Worm (Caenorhabditis elegans) whole organism, young adult: ENCODE measurements around the gene R03D7.2.

ENCODE experiments used
- B0336.3 ChIP-seq: fragments of 200-800 bp; sonication (Bioruptor generic); IDR thresholded peaks from 2 replicates; pipeline ENCODE4 v1.3.6; 2022; ENCODE audit warnings: missing genetic modification characterization, missing compliant biosample characterization
- D2030.7 ChIP-seq: fragments of 200-800 bp; sonication (Bioruptor generic); IDR thresholded peaks from 2 replicates; pipeline ENCODE4 v1.3.6; 2022; ENCODE audit warnings: missing genetic modification reagents, missing genetic modification characterization, missing compliant biosample characterization
- F33H1.4 ChIP-seq: fragments of 200-800 bp; sonication (Bioruptor generic); IDR thresholded peaks from 2 replicates; pipeline ENCODE4 v1.3.6; 2022; ENCODE audit warnings: missing genetic modification reagents, missing genetic modification characterization, missing compliant biosample characterization
- F55B11.4 ChIP-seq: sonication (generic microtip); optimal IDR thresholded peaks from 2 replicates; lab custom pipeline; 2016; ENCODE audit warnings: missing compliant biosample characterization, missing genetic modification characterization, borderline replicate concordance; ENCODE audit not compliant: insufficient read depth
- K11D2.4 ChIP-seq: fragments of 200-800 bp; sonication (Bioruptor generic); IDR thresholded peaks from 2 replicates; pipeline ENCODE4 v1.3.6; 2022; ENCODE audit warnings: missing genetic modification reagents, missing genetic modification characterization, missing compliant biosample characterization
- Y53G8AR.9 ChIP-seq: fragments of 200-800 bp; sonication (Bioruptor generic); conservative IDR thresholded peaks from 2 replicates; pipeline ENCODE4 v1.3.6; 2022; ENCODE audit warnings: missing genetic modification reagents, missing genetic modification characterization, missing compliant biosample characterization
- Y95B8A.8 ChIP-seq: fragments of 200-800 bp; sonication (Bioruptor generic); IDR thresholded peaks from 2 replicates; pipeline ENCODE4 v1.3.6; 2022; ENCODE audit warnings: missing genetic modification reagents, missing genetic modification characterization, missing compliant biosample characterization
- akir-1 ChIP-seq: fragments of 200-800 bp; sonication (Bioruptor generic); optimal IDR thresholded peaks from 2 replicates; lab custom pipeline; 2018; ENCODE audit warnings: mild to moderate bottlenecking, missing genetic modification characterization, moderate library complexity, missing compliant biosample characterization
- ama-1 ChIP-seq, 3 experiments: fragments of 150-350 bp in 1 of 3; sonication (generic microtip) in 2 of 3; optimal IDR thresholded peaks; 2 replicates each; lab custom pipeline; 2014 to 2018; ENCODE audit warnings: missing biosample characterization in 2 of 3, missing genetic modification characterization in 2 of 3, missing genetic modification reagents in 2 of 3
- aptf-2 ChIP-seq: fragments of 200-800 bp; sonication (Bioruptor generic); conservative IDR thresholded peaks from 2 replicates; pipeline ENCODE4 v1.3.6; 2022; ENCODE audit warnings: missing genetic modification reagents, missing genetic modification characterization, missing compliant biosample characterization
- aptf-3 ChIP-seq: fragments of 200-800 bp; sonication (Bioruptor generic); IDR thresholded peaks from 2 replicates; pipeline ENCODE4 v1.3.6; 2022; ENCODE audit warnings: missing genetic modification characterization, missing compliant biosample characterization
- athp-1 ChIP-seq: sonication (generic microtip); optimal IDR thresholded peaks from 2 replicates; lab custom pipeline; 2017; ENCODE audit warnings: mild to moderate bottlenecking, missing genetic modification characterization, missing compliant biosample characterization
- attf-6 ChIP-seq: fragments of 200-800 bp; sonication (Bioruptor generic); IDR thresholded peaks from 2 replicates; pipeline ENCODE4 v1.3.6; 2022; ENCODE audit warnings: missing genetic modification reagents, missing genetic modification characterization, missing compliant biosample characterization
- ceh-58 ChIP-seq: fragments of 200-800 bp; sonication (Bioruptor generic); IDR thresholded peaks from 2 replicates; pipeline ENCODE4 v1.3.6; 2022; ENCODE audit warnings: missing genetic modification characterization, missing compliant biosample characterization
- ceh-79 ChIP-seq: sonication (generic microtip); optimal IDR thresholded peaks from 2 replicates; lab custom pipeline; 2017; ENCODE audit warnings: mild to moderate bottlenecking, missing genetic modification characterization, missing compliant biosample characterization
- dox-1 ChIP-seq: fragments of 200-800 bp; sonication (Bioruptor generic); IDR thresholded peaks from 2 replicates; pipeline ENCODE4 v1.3.6; 2022; ENCODE audit warnings: missing genetic modification reagents, missing genetic modification characterization, missing compliant biosample characterization
- dpl-1 ChIP-seq: fragments of 150-350 bp; optimal IDR thresholded peaks from 2 replicates; lab custom pipeline; 2014; ENCODE audit warnings: missing biosample characterization, missing genetic modification reagents, missing genetic modification characterization
- egl-18 ChIP-seq: fragments of 200-800 bp; sonication (Bioruptor generic); IDR thresholded peaks from 2 replicates; pipeline ENCODE4 v1.3.6; 2022; ENCODE audit warnings: missing genetic modification reagents, missing genetic modification characterization, missing compliant biosample characterization
- egl-44 ChIP-seq: fragments of 200-800 bp; sonication (Bioruptor generic); IDR thresholded peaks from 2 replicates; pipeline ENCODE4 v1.3.6; 2022; ENCODE audit warnings: missing genetic modification reagents, missing genetic modification characterization, missing compliant biosample characterization
- fkh-3 ChIP-seq: sonication (generic microtip); optimal IDR thresholded peaks from 2 replicates; lab custom pipeline; 2016; ENCODE audit warnings: mild to moderate bottlenecking, missing genetic modification characterization, missing compliant biosample characterization
- hmg-1.2 ChIP-seq: fragments of 200-800 bp; sonication (Bioruptor generic); IDR thresholded peaks from 2 replicates; pipeline ENCODE4 v1.3.6; 2022; ENCODE audit warnings: missing genetic modification reagents, missing genetic modification characterization, missing compliant biosample characterization
- lin-26 ChIP-seq: fragments of 200-800 bp; sonication (Bioruptor generic); IDR thresholded peaks from 2 replicates; pipeline ENCODE4 v1.3.6; 2022; ENCODE audit warnings: missing genetic modification reagents, missing genetic modification characterization, missing compliant biosample characterization
- lin-35 ChIP-seq, 3 experiments: fragments of 150-350 bp in 2 of 3; sonication (generic microtip) in 1 of 3; optimal IDR thresholded peaks; 2 replicates each; lab custom pipeline; 2014 to 2018; ENCODE audit warnings: missing biosample characterization in 3 of 3, missing genetic modification characterization in 3 of 3, missing genetic modification reagents in 3 of 3
- lin-54 ChIP-seq: fragments of 200-800 bp; sonication (Bioruptor generic); optimal IDR thresholded peaks from 2 replicates; lab custom pipeline; 2018; ENCODE audit warnings: mild to moderate bottlenecking, missing genetic modification characterization, missing compliant biosample characterization
- lsl-1 ChIP-seq: fragments of 200-800 bp; sonication (Bioruptor generic); optimal IDR thresholded peaks from 2 replicates; lab custom pipeline; 2018; ENCODE audit warnings: mild to moderate bottlenecking, missing genetic modification characterization, moderate library complexity, missing compliant biosample characterization
- lsy-27 ChIP-seq: sonication (generic microtip); optimal IDR thresholded peaks from 2 replicates; lab custom pipeline; 2017; ENCODE audit warnings: missing genetic modification characterization, mild to moderate bottlenecking, missing compliant biosample characterization, antibody characterized with exemption, missing genotype, borderline replicate concordance; ENCODE audit not compliant: insufficient read depth
- madf-6 ChIP-seq: fragments of 200-800 bp; sonication (Bioruptor generic); IDR thresholded peaks from 2 replicates; pipeline ENCODE4 v1.3.6; 2022; ENCODE audit warnings: missing genetic modification reagents, missing genetic modification characterization, missing compliant biosample characterization
- madf-8 ChIP-seq: fragments of 200-800 bp; sonication (Bioruptor generic); conservative IDR thresholded peaks from 2 replicates; pipeline ENCODE4 v1.3.6; 2022; ENCODE audit warnings: missing genetic modification reagents, missing genetic modification characterization, missing compliant biosample characterization
- mcd-1 ChIP-seq: fragments of 200-800 bp; sonication (Bioruptor generic); IDR thresholded peaks from 2 replicates; pipeline ENCODE4 v1.3.6; 2022; ENCODE audit warnings: missing genetic modification reagents, missing genetic modification characterization, missing compliant biosample characterization
- nhr-179 ChIP-seq: sonication (generic microtip); optimal IDR thresholded peaks from 2 replicates; lab custom pipeline; 2016; ENCODE audit warnings: mild to moderate bottlenecking, missing genetic modification characterization, missing compliant biosample characterization
- pha-4 ChIP-seq: fragments of 150-350 bp; sonication (generic microtip); optimal IDR thresholded peaks from 2 replicates; lab custom pipeline; 2014; ENCODE audit warnings: missing biosample characterization, missing genetic modification reagents, missing genetic modification characterization
- repo-1 ChIP-seq: sonication (generic microtip); optimal IDR thresholded peaks from 2 replicates; lab custom pipeline; 2017; ENCODE audit warnings: mild to moderate bottlenecking, missing genetic modification characterization, missing compliant biosample characterization
- rpc-1 ChIP-seq, 2 experiments: fragments of 150-350 bp in 1 of 2; sonication (generic microtip) in 1 of 2; optimal IDR thresholded peaks; 2 replicates each; lab custom pipeline; 2014 to 2018; ENCODE audit warnings: missing biosample characterization in 1 of 2, missing genetic modification characterization in 1 of 2, missing genetic modification reagents in 1 of 2, missing genotype in 1 of 2
- sea-2 ChIP-seq: fragments of 200-800 bp; sonication (Bioruptor generic); IDR thresholded peaks from 2 replicates; pipeline ENCODE4 v1.3.6; 2022; ENCODE audit warnings: missing genetic modification characterization, missing compliant biosample characterization
- snpc-1.3 ChIP-seq: sonication (generic microtip); optimal IDR thresholded peaks from 2 replicates; lab custom pipeline; 2017; ENCODE audit warnings: missing genetic modification characterization, mild to moderate bottlenecking, missing compliant biosample characterization, antibody characterized with exemption, moderate library complexity, missing genotype, missing genetic modification reagents; ENCODE audit not compliant: insufficient read depth
- snpc-3.4 ChIP-seq: sonication (generic microtip); optimal IDR thresholded peaks from 2 replicates; lab custom pipeline; 2017; ENCODE audit warnings: missing genetic modification characterization, mild to moderate bottlenecking, missing compliant biosample characterization, antibody characterized with exemption, moderate library complexity, missing genotype, missing genetic modification reagents
- somi-1 ChIP-seq: fragments of 200-800 bp; sonication (Bioruptor generic); optimal IDR thresholded peaks from 2 replicates; lab custom pipeline; 2018; ENCODE audit warnings: mild to moderate bottlenecking, missing genetic modification characterization, missing compliant biosample characterization
- sptf-2 ChIP-seq: fragments of 200-800 bp; sonication (Bioruptor generic); optimal IDR thresholded peaks from 2 replicates; lab custom pipeline; 2018; ENCODE audit warnings: mild to moderate bottlenecking, missing genetic modification characterization, missing compliant biosample characterization
- tbp1 ChIP-seq: fragments of 200-800 bp; sonication (Bioruptor generic); optimal IDR thresholded peaks from 2 replicates; lab custom pipeline; 2018; ENCODE audit warnings: mild to moderate bottlenecking, missing genetic modification characterization, missing compliant biosample characterization
- xnd-1 ChIP-seq: sonication (generic microtip); optimal IDR thresholded peaks from 2 replicates; lab custom pipeline; 2016; ENCODE audit warnings: missing genotype, missing genetic modification reagents, missing genetic modification characterization, missing compliant biosample characterization
- ztf-22 ChIP-seq: fragments of 200-800 bp; sonication (Bioruptor generic); optimal IDR thresholded peaks from 2 replicates; lab custom pipeline; 2018; ENCODE audit warnings: mild to moderate bottlenecking, missing genetic modification characterization, moderate library complexity, missing compliant biosample characterization
- ztf-28 ChIP-seq: fragments of 200-800 bp; sonication (Bioruptor generic); IDR thresholded peaks from 2 replicates; pipeline ENCODE4 v1.3.6; 2022; ENCODE audit warnings: missing genetic modification reagents, missing genetic modification characterization, missing compliant biosample characterization

R03D7.2 gene

ce11 chrII:10885868-10886514, 49.0 kb downstream of the R03D7.2 start, which contains the start of gene F44F4.3:
Gene F44F4.3 (minus strand): TSS chrII:10885918.
- no peak for TF ChIP-seq lsl-1 (GFP tag; lab: Kevin White, UChicago)
- TF ChIP-seq xnd-1, result no peak
- TF ChIP-seq athp-1 (tag; lab: Kevin White, UChicago), result no peak
- TF ChIP-seq aptf-2 (GFP tag; lab: Robert Waterston, UW), result no peak
- TF ChIP-seq aptf-3 (GFP tag; lab: Robert Waterston, UW), result no peak
- TF ChIP-seq egl-18 (GFP tag; lab: Robert Waterston, UW), result no peak
- TF ChIP-seq B0336.3, result no peak
- TF ChIP-seq lin-26 (GFP tag; lab: Robert Waterston, UW), result no peak
- TF ChIP-seq akir-1, result no peak
- TF ChIP-seq pha-4, result no peak
- no peak for TF ChIP-seq Y95B8A.8 (GFP tag; lab: Robert Waterston, UW)
- TF ChIP-seq ama-1 (optimal IDR thresholded peaks at IDR 0.05; lab: Kevin White, UChicago), result no peak
- no peak for TF ChIP-seq ama-1 (GFP tag; optimal IDR thresholded peaks at IDR 0.05; lab: Kevin White, UChicago)
- no peak for TF ChIP-seq snpc-3.4 (tag; lab: Kevin White, UChicago)
- TF ChIP-seq rpc-1 (optimal IDR thresholded peaks at IDR 0.05; lab: Kevin White, UChicago), result no peak
- no peak for TF ChIP-seq rpc-1 (tag; optimal IDR thresholded peaks at IDR 0.05; lab: Kevin White, UChicago)
- no peak for TF ChIP-seq egl-44 (GFP tag; lab: Robert Waterston, UW)
- TF ChIP-seq F55B11.4 (tag; lab: Kevin White, UChicago), result no peak
- TF ChIP-seq repo-1 (tag; lab: Kevin White, UChicago), result no peak
- no peak for TF ChIP-seq ztf-22 (GFP tag; lab: Kevin White, UChicago)
- TF ChIP-seq ceh-79 (tag; lab: Kevin White, UChicago), result no peak
- no peak for TF ChIP-seq Y53G8AR.9
- TF ChIP-seq, all 124 proteins: peak for 0

ce11 chrII:10885250-10885649, 49.7 kb downstream of the R03D7.2 start:
- TF ChIP-seq madf-6, result 0 out of 2 replicates have a peak, but pooled peaks have one; percentile 12
- no peak for TF ChIP-seq lsy-27 (tag; lab: Kevin White, UChicago)
- TF ChIP-seq lsl-1 (GFP tag; lab: Kevin White, UChicago), result peak; percentile 41
- TF ChIP-seq, all 124 proteins: peak for 2

DNA sequence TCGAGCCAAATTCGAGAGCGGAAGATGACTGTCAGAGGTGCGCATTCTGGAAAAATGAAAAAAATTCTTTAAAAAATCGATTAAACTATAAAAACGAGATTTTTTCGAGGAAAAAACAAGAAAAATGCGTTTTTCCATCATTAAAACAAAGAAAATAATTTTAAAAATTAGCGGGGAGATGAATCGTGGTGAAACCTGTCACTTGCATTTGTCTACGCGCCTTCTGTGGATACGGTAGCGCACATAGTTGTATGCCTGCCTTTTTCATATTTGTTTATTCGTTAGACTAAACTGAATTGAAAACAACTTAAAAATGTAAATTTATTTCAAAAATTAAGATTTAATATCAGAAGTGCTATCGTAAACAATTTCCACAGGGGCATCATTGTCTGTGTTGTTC, 50.6 kb downstream of the R03D7.2 start, which contains the start of gene egg-3:
Gene egg-3, minus strand, starts transcription at position 46 of the 400 bp plus-strand sequence.
- peak; percentile 83 for TF ChIP-seq dpl-1 (GFP tag; lab: Kevin White, UChicago)
- TF ChIP-seq somi-1 (GFP tag; lab: Kevin White, UChicago), result no peak
- TF ChIP-seq fkh-3 (tag; lab: Kevin White, UChicago), result no peak
- no peak for TF ChIP-seq K11D2.4 (GFP tag; lab: Robert Waterston, UW)
- TF ChIP-seq ztf-28 (GFP tag; lab: Robert Waterston, UW), result no peak
- TF ChIP-seq madf-8 (GFP tag; lab: Robert Waterston, UW), result peak; percentile 95
- TF ChIP-seq sptf-2 (GFP tag; lab: Kevin White, UChicago), result no peak
- TF ChIP-seq ama-1 (optimal IDR thresholded peaks at IDR 0.05; lab: Kevin White, UChicago), result no peak
- no peak for TF ChIP-seq ama-1 (GFP tag; optimal IDR thresholded peaks at IDR 0.05; lab: Kevin White, UChicago)
- no peak for TF ChIP-seq mcd-1 (GFP tag; lab: Robert Waterston, UW)
- TF ChIP-seq ceh-58 (GFP tag; lab: Robert Waterston, UW), result no peak
- TF ChIP-seq nhr-179, result no peak
- no peak for TF ChIP-seq attf-6 (GFP tag; lab: Robert Waterston, UW)
- TF ChIP-seq sea-2, result no peak
- peak; percentile 47 for TF ChIP-seq snpc-3.4 (tag; lab: Kevin White, UChicago)
- peak; percentile 22 for TF ChIP-seq tbp1 (GFP tag; lab: Kevin White, UChicago)
- TF ChIP-seq F33H1.4 (GFP tag; lab: Robert Waterston, UW), result peak; percentile 92
- TF ChIP-seq dox-1 (GFP tag; lab: Robert Waterston, UW), result 0 out of 2 replicates have a peak, but pooled peaks have one; percentile 50
- no peak for TF ChIP-seq Y95B8A.8 (GFP tag; lab: Robert Waterston, UW)
- peak; percentile 82; the same call in 1 of the 2 replicates for TF ChIP-seq D2030.7 (GFP tag; lab: Robert Waterston, UW)
- TF ChIP-seq rpc-1 (optimal IDR thresholded peaks at IDR 0.05; lab: Kevin White, UChicago), result no peak
- no peak for TF ChIP-seq rpc-1 (tag; optimal IDR thresholded peaks at IDR 0.05; lab: Kevin White, UChicago)
- TF ChIP-seq lin-35 (GFP tag; optimal IDR thresholded peaks at IDR 0.05; lab: Kevin White, UChicago), result peak in 1 of 3 experiments; percentile 52
- TF ChIP-seq snpc-1.3 (tag; lab: Kevin White, UChicago), result peak; percentile 35
- TF ChIP-seq Y53G8AR.9, result no peak
- TF ChIP-seq lin-54 (GFP tag; lab: Kevin White, UChicago), result peak; percentile 73
- TF ChIP-seq lsl-1 (GFP tag; lab: Kevin White, UChicago), result peak; percentile 93
- peak; percentile 18; the same call in 1 of the 2 replicates for TF ChIP-seq hmg-1.2 (GFP tag; lab: Robert Waterston, UW)
